Worm (Caenorhabditis elegans) whole organism, young adult: ENCODE measurements around the gene R09A8.5.

Experiments used
- F33H1.4 ChIP-seq: fragments of 200-800 bp; sonication (Bioruptor generic); IDR thresholded peaks from 2 replicates; pipeline ENCODE4 v1.3.6; 2022; ENCODE audit warnings: missing genetic modification reagents, missing genetic modification characterization, missing compliant biosample characterization
- Y67H2A.10 ChIP-seq: fragments of 200-800 bp; sonication (Bioruptor generic); conservative IDR thresholded peaks from 2 replicates; pipeline ENCODE4 v1.3.6; 2022; ENCODE audit warnings: missing genetic modification reagents, missing genetic modification characterization, missing compliant biosample characterization
- ZK185.1 ChIP-seq: sonication (generic microtip); optimal IDR thresholded peaks from 2 replicates; lab custom pipeline; 2016; ENCODE audit warnings: mild to moderate bottlenecking, missing genetic modification characterization, missing compliant biosample characterization; ENCODE audit not compliant: poor library complexity, severe bottlenecking
- ama-1 ChIP-seq, 3 experiments: fragments of 150-350 bp in 1 of 3; sonication (generic microtip) in 2 of 3; optimal IDR thresholded peaks; 2 replicates each; lab custom pipeline; 2014 to 2018; ENCODE audit warnings: missing biosample characterization in 2 of 3, missing genetic modification characterization in 2 of 3, missing genetic modification reagents in 2 of 3
- bed-2 ChIP-seq: fragments of 200-800 bp; sonication (Bioruptor generic); IDR thresholded peaks from 2 replicates; pipeline ENCODE4 v1.3.6; 2022; ENCODE audit warnings: missing genetic modification reagents, missing genetic modification characterization, missing compliant biosample characterization
- ceh-100 ChIP-seq: fragments of 200-800 bp; sonication (Bioruptor generic); IDR thresholded peaks from 2 replicates; pipeline ENCODE4 v1.3.6; 2022; ENCODE audit warnings: missing genetic modification reagents, missing genetic modification characterization, missing compliant biosample characterization
- efl-1 ChIP-seq: fragments of 150-350 bp; optimal IDR thresholded peaks from 2 replicates; lab custom pipeline; 2014; ENCODE audit warnings: missing biosample characterization, missing genetic modification reagents, missing genetic modification characterization
- mes-4 ChIP-seq: sonication (generic microtip); optimal IDR thresholded peaks from 2 replicates; lab custom pipeline; 2016; ENCODE audit warnings: missing genotype, missing genetic modification characterization, missing compliant biosample characterization
- mxl-1 ChIP-seq: sonication (generic microtip); optimal IDR thresholded peaks from 2 replicates; lab custom pipeline; 2016; ENCODE audit warnings: missing genetic modification characterization, missing compliant biosample characterization
- tbx-9 ChIP-seq: sonication (generic microtip); optimal IDR thresholded peaks from 2 replicates; lab custom pipeline; 2016; ENCODE audit warnings: borderline replicate concordance, missing genetic modification characterization, inconsistent platforms, missing compliant biosample characterization
- tlf-1 ChIP-seq: fragments of 200-800 bp; sonication (Bioruptor generic); optimal IDR thresholded peaks from 2 replicates; lab custom pipeline; 2018; ENCODE audit warnings: mild to moderate bottlenecking, missing genetic modification characterization, missing compliant biosample characterization

DNA sequence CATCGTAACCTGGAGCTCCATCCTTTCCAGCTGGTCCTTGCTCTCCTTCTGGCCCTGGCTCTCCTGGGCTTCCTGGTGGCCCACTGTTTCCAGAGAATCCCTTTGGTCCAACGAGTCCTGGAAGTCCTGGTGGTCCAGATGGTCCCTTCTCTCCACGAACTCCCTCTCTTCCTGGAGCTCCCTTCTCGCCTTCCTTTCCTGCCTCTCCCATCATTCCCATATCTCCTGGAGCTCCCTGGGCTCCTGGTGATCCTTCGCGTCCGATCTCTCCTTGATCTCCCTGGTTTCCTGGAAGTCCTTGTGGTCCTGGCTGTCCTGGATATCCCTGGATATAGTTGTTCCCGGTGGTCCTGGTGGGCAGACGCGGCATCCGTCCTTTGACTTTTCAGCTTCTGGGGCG, 4.1 kb downstream of the R09A8.5 start:
- TF ChIP-seq F33H1.4 (GFP tag; lab: Robert Waterston, UW) (no peak), ZK185.1 (tag; lab: Kevin White, UChicago) (no peak), tlf-1 (GFP tag; lab: Kevin White, UChicago) (no peak), efl-1 (GFP tag; lab: Kevin White, UChicago) (no peak), bed-2 (GFP tag; lab: Robert Waterston, UW) (no peak), ama-1 (optimal IDR thresholded peaks at IDR 0.05; lab: Kevin White, UChicago) (no peak), ama-1 (GFP tag; optimal IDR thresholded peaks at IDR 0.05; lab: Kevin White, UChicago) (no peak), tbx-9 (tag; lab: Kevin White, UChicago) (no peak), mes-4 (tag; lab: Kevin White, UChicago) (no peak), mxl-1 (tag; lab: Kevin White, UChicago) (no peak), ceh-100 (GFP tag; lab: Robert Waterston, UW) (no peak), Y67H2A.10 (GFP tag; lab: Robert Waterston, UW) (no peak)
